Worm (Caenorhabditis elegans): ENCODE data around the gene tofu-1.

ce11 chrV:10007484-10007883 lies 26.5 kb downstream of the tofu-1 start:
- TF ChIP-seq flt-1 (GFP tag; IDR thresholded peaks at IDR 0.05) (no peak), cog-1 (tag; optimal IDR thresholded peaks at IDR 0.05) (no peak), tab-1 (GFP tag; IDR thresholded peaks at IDR 0.05) (no peak), med-1 (GFP tag; optimal IDR thresholded peaks at IDR 0.05; ENCODE audit: insufficient read depth) (no peak), T22C8.4 (GFP tag; IDR thresholded peaks at IDR 0.05) (no peak)
